1 fruit fly cellular context compared by ENCODE assay signal in genomic region chr3L:10637819-10638218, dm6.
TF ChIP-seq lines count a peak whose summit lies in the region.

Cnep1r2 (plus strand) TSS chr3L:10638146.

TF ChIP-seq in whole organism, embryonic, 481 proteins besides CTCF, POLR2A, EP300 and RAD21 (continued from another document):
- TF ChIP-seq CG8089 (GFP tag; optimal IDR thresholded peaks at IDR 0.05; lab: Kevin White, UChicago) = peak; percentile 24
- TF ChIP-seq CG15601 (tag; optimal IDR thresholded peaks at IDR 0.05; lab: Kevin White, UChicago) = peak; percentile 96
- TF ChIP-seq CG2202 (tag; optimal IDR thresholded peaks at IDR 0.05; lab: Kevin White, UChicago) = peak; percentile 93
- peak; percentile 97 for TF ChIP-seq PHDP (tag; optimal IDR thresholded peaks at IDR 0.05; lab: Kevin White, UChicago)
- peak; percentile 98 for TF ChIP-seq Ssrp (tag; optimal IDR thresholded peaks at IDR 0.05; lab: Kevin White, UChicago)
- TF ChIP-seq CG12155 (GFP tag; optimal IDR thresholded peaks at IDR 0.05; lab: Kevin White, UChicago) = peak; percentile 91
- peak; percentile 81 for TF ChIP-seq CG15514 (GFP tag; optimal IDR thresholded peaks at IDR 0.05; lab: Kevin White, UChicago)
- TF ChIP-seq CkIIα-i1 (GFP tag; IDR thresholded peaks at IDR 0.05; lab: Robert Waterston, UW) = peak; percentile 41; the same call in 1 of the 2 replicates
- TF ChIP-seq CG14965 (GFP tag; optimal IDR thresholded peaks at IDR 0.05; lab: Kevin White, UChicago; ENCODE audit: borderline replicate concordance) = no peak
- peak; percentile 82 for TF ChIP-seq zfh2 (GFP tag; optimal IDR thresholded peaks at IDR 0.05; lab: Kevin White, UChicago)
- TF ChIP-seq CG12942 (GFP tag; optimal IDR thresholded peaks at IDR 0.05; lab: Kevin White, UChicago) = peak; percentile 93
- peak; percentile 97 for TF ChIP-seq grau (tag; optimal IDR thresholded peaks at IDR 0.05; lab: Kevin White, UChicago)
- peak; percentile 87 for TF ChIP-seq CG7987 (GFP tag; optimal IDR thresholded peaks at IDR 0.05; lab: Kevin White, UChicago)
- TF ChIP-seq CG9932 (GFP tag; IDR thresholded peaks at IDR 0.05; lab: Robert Waterston, UW) = peak; percentile 97
- peak; percentile 23 for TF ChIP-seq CG16863 (GFP tag; optimal IDR thresholded peaks at IDR 0.05; lab: Kevin White, UChicago)
- peak; percentile 38 for TF ChIP-seq CG3163 (GFP tag; optimal IDR thresholded peaks at IDR 0.05; lab: Kevin White, UChicago)
- TF ChIP-seq CG10431 (GFP tag; optimal IDR thresholded peaks at IDR 0.05; lab: Kevin White, UChicago) = peak; percentile 90
- TF ChIP-seq NFAT (GFP tag; IDR thresholded peaks at IDR 0.05; lab: Robert Waterston, UW) = peak; percentile 95
- TF ChIP-seq CG13424 (tag; optimal IDR thresholded peaks at IDR 0.05; lab: Kevin White, UChicago) = peak; percentile 98
- no peak for TF ChIP-seq emc (GFP tag; optimal IDR thresholded peaks at IDR 0.05; lab: Kevin White, UChicago)
- TF ChIP-seq CG5245 (GFP tag; optimal IDR thresholded peaks at IDR 0.05; lab: Kevin White, UChicago) = peak; percentile 79
- peak; percentile 93 for TF ChIP-seq Dbx (GFP tag; IDR thresholded peaks at IDR 0.05; lab: Robert Waterston, UW)
- TF ChIP-seq Dip2 (GFP tag; IDR thresholded peaks at IDR 0.05; lab: Robert Waterston, UW) = no peak
- TF ChIP-seq H15 (GFP tag; IDR thresholded peaks at IDR 0.05; lab: Robert Waterston, UW) = peak; percentile 93
- peak; percentile 19 for TF ChIP-seq gro (GFP tag; optimal IDR thresholded peaks at IDR 0.05; lab: Kevin White, UChicago)
- peak; percentile 44 for TF ChIP-seq Ets97D (GFP tag; optimal IDR thresholded peaks at IDR 0.05; lab: Kevin White, UChicago)
- peak; percentile 53 for TF ChIP-seq jumu (GFP tag; optimal IDR thresholded peaks at IDR 0.05; lab: Kevin White, UChicago)
- TF ChIP-seq CG1602 (GFP tag; optimal IDR thresholded peaks at IDR 0.05; lab: Kevin White, UChicago) = peak; percentile 96
- no peak for TF ChIP-seq amos (GFP tag; IDR thresholded peaks at IDR 0.05; lab: Robert Waterston, UW; ENCODE audit: partially characterized antibody)
- TF ChIP-seq tll (GFP tag; optimal IDR thresholded peaks at IDR 0.05; lab: Kevin White, UChicago) = peak in 1 of 2 experiments; percentile 60
- no peak for TF ChIP-seq hb (GFP tag; IDR thresholded peaks at IDR 0.05; lab: Robert Waterston, UW; ENCODE audit: partially characterized antibody)
- peak; percentile 95 for TF ChIP-seq oc (tag; optimal IDR thresholded peaks at IDR 0.05; lab: Kevin White, UChicago)
- peak; percentile 60 for TF ChIP-seq vfl (GFP tag; optimal IDR thresholded peaks at IDR 0.05; lab: Kevin White, UChicago)
TF ChIP-seq in whole organism, embryonic: peak in this region for 397.
